Worm (Caenorhabditis elegans) whole organism, mixed stage, embryonic: ENCODE measurements around the gene clec-167.

Experiments used
- M03D4.4 ChIP-seq: sonication (generic microtip); optimal IDR thresholded peaks from 2 replicates; lab custom pipeline; 2017; ENCODE audit warnings: mild to moderate bottlenecking, missing genetic modification characterization, missing compliant biosample characterization
- ces-1 ChIP-seq: fragments of 150-350 bp; optimal IDR thresholded peaks from 2 replicates; lab custom pipeline; 2014; ENCODE audit warnings: missing biosample characterization, missing genetic modification reagents, missing genetic modification characterization
- lsy-2 ChIP-seq: fragments of 150-350 bp; optimal IDR thresholded peaks from 2 replicates; lab custom pipeline; 2014; ENCODE audit warnings: missing biosample characterization, missing genetic modification characterization
- nhr-76 ChIP-seq: sonication (generic microtip); optimal IDR thresholded peaks from 2 replicates; lab custom pipeline; 2017; ENCODE audit warnings: missing biosample characterization, missing genetic modification characterization
- snpc-4 ChIP-seq: fragments of 150-350 bp; optimal IDR thresholded peaks from 2 replicates; lab custom pipeline; 2014; ENCODE audit warnings: missing biosample characterization, missing genetic modification characterization
- unc-62 ChIP-seq: fragments of 150-350 bp; optimal IDR thresholded peaks from 2 replicates; lab custom pipeline; 2014; ENCODE audit warnings: missing biosample characterization, missing genetic modification reagents, missing genetic modification characterization

- no peak for TF ChIP-seq unc-62 (GFP tag; lab: Kevin White, UChicago)
- no peak for TF ChIP-seq snpc-4 (tag; lab: Kevin White, UChicago)
- no peak for TF ChIP-seq lsy-2 (tag; lab: Kevin White, UChicago)
- TF ChIP-seq nhr-76 (tag; lab: Kevin White, UChicago), result no peak
- no peak for TF ChIP-seq M03D4.4 (tag; lab: Kevin White, UChicago)
- TF ChIP-seq ces-1 (GFP tag; lab: Kevin White, UChicago), result no peak
These were observed 10.3 kb downstream of the clec-167 start, which contains the start of gene F38A1.9 for ce11 chrIV:1245244-1245643.
